Worm (Caenorhabditis elegans) whole organism, L2 larva: ENCODE results near the gene ser-4.

Experiments used
- F13H6.1 ChIP-seq: sonication (generic microtip); optimal IDR thresholded peaks from 2 replicates; lab custom pipeline; 2016; ENCODE audit warnings: missing genetic modification characterization, missing compliant biosample characterization
- crh-2 ChIP-seq: sonication (generic microtip); optimal IDR thresholded peaks from 2 replicates; lab custom pipeline; 2017; ENCODE audit warnings: missing biosample characterization, missing genetic modification characterization
- nhr-25 ChIP-seq: fragments of 150-350 bp; sonication (generic microtip); optimal IDR thresholded peaks from 3 replicates; lab custom pipeline; 2014; ENCODE audit warnings: missing biosample characterization, missing genetic modification characterization
- zag-1 ChIP-seq: fragments of 150-350 bp; optimal IDR thresholded peaks from 2 replicates; lab custom pipeline; 2014; ENCODE audit warnings: missing biosample characterization, missing genetic modification characterization

DNA sequence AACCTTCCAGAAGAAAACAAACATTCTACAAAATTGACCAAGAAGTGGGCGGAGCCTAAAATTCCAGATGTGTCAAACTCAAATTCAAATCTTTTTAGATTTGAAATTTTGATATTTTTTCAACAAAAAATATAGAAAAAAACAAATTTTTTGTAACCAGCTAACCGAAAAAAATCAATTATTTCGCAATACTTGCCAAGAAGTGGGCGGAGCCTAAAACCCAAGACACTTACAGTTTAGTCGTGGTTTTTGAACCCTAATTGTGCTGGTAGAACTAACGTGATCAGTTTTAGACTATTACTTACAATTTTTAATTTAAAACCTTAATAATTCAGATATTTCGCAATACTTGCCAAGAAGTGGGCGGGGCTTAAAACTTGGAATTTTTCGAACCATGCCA lies 59.6 kb downstream of the ser-4 start:
- no peak for TF ChIP-seq nhr-25 (tag; lab: Kevin White, UChicago)
- TF ChIP-seq zag-1 (tag; lab: Kevin White, UChicago) = no peak
- TF ChIP-seq crh-2 = no peak
- TF ChIP-seq F13H6.1 (tag; lab: Kevin White, UChicago) = no peak
